Worm (Caenorhabditis elegans) whole organism, L2 larva: ENCODE results near the gene T05C7.9.

Experiments used
- C34F6.9 ChIP-seq: fragments of 150-350 bp; optimal IDR thresholded peaks from 2 replicates; lab custom pipeline; 2014; ENCODE audit warnings: missing biosample characterization, missing genetic modification characterization
- F13H6.1 ChIP-seq: sonication (generic microtip); optimal IDR thresholded peaks from 2 replicates; lab custom pipeline; 2016; ENCODE audit warnings: missing genetic modification characterization, missing compliant biosample characterization
- Y55F3AM.14 ChIP-seq: fragments of 200-800 bp; sonication (Bioruptor generic); optimal IDR thresholded peaks from 2 replicates; lab custom pipeline; 2018; ENCODE audit warnings: mild to moderate bottlenecking, missing genetic modification characterization, missing compliant biosample characterization
- alr-1 ChIP-seq: fragments of 150-350 bp; optimal IDR thresholded peaks from 2 replicates; lab custom pipeline; 2014; ENCODE audit warnings: missing biosample characterization, missing genetic modification characterization
- aly-2 ChIP-seq: fragments of 150-350 bp; optimal IDR thresholded peaks from 2 replicates; lab custom pipeline; 2014; ENCODE audit warnings: missing biosample characterization, missing genetic modification characterization
- ama-1 ChIP-seq: fragments of 150-350 bp; optimal IDR thresholded peaks from 2 replicates; lab custom pipeline; 2018; ENCODE audit warnings: inconsistent platforms
- blmp-1 ChIP-seq: sonication (generic microtip); optimal IDR thresholded peaks from 2 replicates; lab custom pipeline; 2017; ENCODE audit warnings: missing genetic modification characterization, mild to moderate bottlenecking, missing compliant biosample characterization, antibody characterized with exemption, moderate library complexity; ENCODE audit not compliant: insufficient read depth
- ceh-16 ChIP-seq: fragments of 150-350 bp; optimal IDR thresholded peaks from 2 replicates; lab custom pipeline; 2014; ENCODE audit warnings: missing biosample characterization, missing genetic modification characterization
- ceh-82 ChIP-seq: fragments of 150-350 bp; optimal IDR thresholded peaks from 2 replicates; lab custom pipeline; 2014; ENCODE audit warnings: missing biosample characterization, missing genetic modification characterization
- crh-2 ChIP-seq: sonication (generic microtip); optimal IDR thresholded peaks from 2 replicates; lab custom pipeline; 2017; ENCODE audit warnings: missing biosample characterization, missing genetic modification characterization
- egl-27 ChIP-seq: sonication (generic microtip); optimal IDR thresholded peaks from 3 replicates; lab custom pipeline; 2017; ENCODE audit warnings: missing biosample characterization, missing genetic modification reagents, missing genetic modification characterization
- elt-3 ChIP-seq: sonication (generic microtip); optimal IDR thresholded peaks from 2 replicates; lab custom pipeline; 2017; ENCODE audit warnings: missing biosample characterization, missing genetic modification characterization
- fos-1 ChIP-seq: fragments of 150-350 bp; optimal IDR thresholded peaks from 2 replicates; lab custom pipeline; 2014; ENCODE audit warnings: missing biosample characterization, missing genetic modification characterization
- gmeb-1 ChIP-seq: fragments of 150-350 bp; optimal IDR thresholded peaks from 2 replicates; lab custom pipeline; 2014; ENCODE audit warnings: missing biosample characterization, missing genetic modification characterization
- lin-11 ChIP-seq: fragments of 150-350 bp; sonication (generic microtip); optimal IDR thresholded peaks from 2 replicates; lab custom pipeline; 2014; ENCODE audit warnings: missing biosample characterization, missing genetic modification characterization, inconsistent platforms, mixed read lengths
- lin-13 ChIP-seq: fragments of 150-350 bp; optimal IDR thresholded peaks from 2 replicates; lab custom pipeline; 2014; ENCODE audit warnings: missing biosample characterization, missing genetic modification reagents, missing genetic modification characterization
- lsy-2 ChIP-seq, 2 experiments: fragments of 150-350 bp in 1 of 2; sonication (generic microtip) in 1 of 2; optimal IDR thresholded peaks; 2 replicates each; lab custom pipeline; 2014 to 2017; ENCODE audit warnings: missing biosample characterization in 2 of 2, missing genetic modification characterization in 2 of 2
- mab-5 ChIP-seq: fragments of 150-350 bp; optimal IDR thresholded peaks from 2 replicates; lab custom pipeline; 2014; ENCODE audit warnings: missing biosample characterization, missing genetic modification characterization
- mbf-1 ChIP-seq: sonication (generic microtip); optimal IDR thresholded peaks from 2 replicates; lab custom pipeline; 2017; ENCODE audit warnings: missing biosample characterization, missing genetic modification characterization
- mdl-1 ChIP-seq, 2 experiments: fragments of 150-350 bp in 1 of 2; sonication (generic microtip) in 1 of 2; optimal IDR thresholded peaks; 2 replicates each; lab custom pipeline; 2017; ENCODE audit warnings: missing biosample characterization in 2 of 2, missing genetic modification characterization in 2 of 2
- nhr-10 ChIP-seq: sonication (generic microtip); optimal IDR thresholded peaks from 2 replicates; lab custom pipeline; 2017; ENCODE audit warnings: missing biosample characterization, missing genetic modification characterization
- nhr-11 ChIP-seq: fragments of 150-350 bp; optimal IDR thresholded peaks from 2 replicates; lab custom pipeline; 2014; ENCODE audit warnings: missing biosample characterization, missing genetic modification characterization
- nhr-12 ChIP-seq: fragments of 150-350 bp; optimal IDR thresholded peaks from 2 replicates; lab custom pipeline; 2014; ENCODE audit warnings: missing biosample characterization, missing genetic modification characterization
- nhr-129 ChIP-seq: fragments of 150-350 bp; optimal IDR thresholded peaks from 2 replicates; lab custom pipeline; 2014; ENCODE audit warnings: missing biosample characterization, missing genetic modification characterization
- nhr-21 ChIP-seq: fragments of 150-350 bp; optimal IDR thresholded peaks from 2 replicates; lab custom pipeline; 2014; ENCODE audit warnings: missing biosample characterization, missing genetic modification characterization
- nhr-23 ChIP-seq: fragments of 150-350 bp; optimal IDR thresholded peaks from 2 replicates; lab custom pipeline; 2014; ENCODE audit warnings: missing biosample characterization, missing genetic modification reagents, missing genetic modification characterization
- nhr-25 ChIP-seq: fragments of 150-350 bp; sonication (generic microtip); optimal IDR thresholded peaks from 3 replicates; lab custom pipeline; 2014; ENCODE audit warnings: missing biosample characterization, missing genetic modification characterization
- nhr-77 ChIP-seq: fragments of 150-350 bp; optimal IDR thresholded peaks from 2 replicates; lab custom pipeline; 2014; ENCODE audit warnings: missing biosample characterization, missing genetic modification characterization
- peb-1 ChIP-seq: fragments of 150-350 bp; optimal IDR thresholded peaks from 2 replicates; lab custom pipeline; 2014; ENCODE audit warnings: missing biosample characterization, missing genetic modification characterization
- sem-4 ChIP-seq: fragments of 150-350 bp; optimal IDR thresholded peaks from 2 replicates; lab custom pipeline; 2014; ENCODE audit warnings: missing biosample characterization, missing genetic modification reagents, missing genetic modification characterization
- skn-1 ChIP-seq: sonication (generic microtip); optimal IDR thresholded peaks from 2 replicates; lab custom pipeline; 2017; ENCODE audit warnings: missing biosample characterization, missing genetic modification characterization
- sma-3 ChIP-seq: sonication (generic microtip); optimal IDR thresholded peaks from 2 replicates; lab custom pipeline; 2016; ENCODE audit warnings: missing genetic modification reagents, missing genetic modification characterization, missing compliant biosample characterization
- sma-9 ChIP-seq, 2 experiments: fragments of 150-350 bp in 1 of 2; sonication (generic microtip) in 1 of 2; optimal IDR thresholded peaks; 2 replicates each; lab custom pipeline; 2014 to 2016; ENCODE audit warnings: missing genetic modification characterization in 2 of 2, mild to moderate bottlenecking in 1 of 2, missing biosample characterization in 1 of 2, missing compliant biosample characterization in 1 of 2, missing genetic modification reagents in 1 of 2, moderate library complexity in 1 of 2
- snpc-4 ChIP-seq: fragments of 150-350 bp; optimal IDR thresholded peaks from 2 replicates; lab custom pipeline; 2014; ENCODE audit warnings: missing biosample characterization, missing genetic modification characterization
- unc-39 ChIP-seq: fragments of 150-350 bp; optimal IDR thresholded peaks from 2 replicates; lab custom pipeline; 2014; ENCODE audit warnings: missing biosample characterization, missing genetic modification characterization
- unc-55 ChIP-seq: fragments of 150-350 bp; sonication (generic microtip); optimal IDR thresholded peaks from 3 replicates; lab custom pipeline; 2014; ENCODE audit warnings: missing biosample characterization, missing genetic modification reagents, missing genetic modification characterization
- unc-62 ChIP-seq: fragments of 150-350 bp; optimal IDR thresholded peaks from 2 replicates; lab custom pipeline; 2014; ENCODE audit warnings: missing biosample characterization, missing genetic modification reagents, missing genetic modification characterization
- zag-1 ChIP-seq: fragments of 150-350 bp; optimal IDR thresholded peaks from 2 replicates; lab custom pipeline; 2014; ENCODE audit warnings: missing biosample characterization, missing genetic modification characterization
- ztf-1 ChIP-seq: fragments of 200-800 bp; sonication (Bioruptor generic); conservative IDR thresholded peaks from 2 replicates; pipeline ENCODE4 v1.3.6; 2022; ENCODE audit warnings: missing genetic modification characterization, missing compliant biosample characterization
- ztf-4 ChIP-seq: fragments of 150-350 bp; optimal IDR thresholded peaks from 2 replicates; lab custom pipeline; 2014; ENCODE audit warnings: missing biosample characterization, missing genetic modification characterization

The T05C7.9 gene

ce11 chrIV:77421-77820 lies 1.7 kb upstream of the T05C7.9 start:
- TF ChIP-seq ztf-4 (tag; lab: Kevin White, UChicago) (no peak), nhr-23 (no peak), nhr-10 (tag; lab: Kevin White, UChicago) (no peak), egl-27 (no peak), ceh-82 (tag; lab: Kevin White, UChicago) (no peak)

- TF ChIP-seq elt-3 (tag; lab: Kevin White, UChicago): no peak
- no peak for TF ChIP-seq ztf-1 (GFP tag; lab: Robert Waterston, UW)
- no peak for TF ChIP-seq fos-1 (tag; lab: Kevin White, UChicago)
- no peak for TF ChIP-seq sma-3
- no peak for TF ChIP-seq alr-1 (tag; lab: Kevin White, UChicago)
- no peak for TF ChIP-seq unc-55
- TF ChIP-seq sma-9 (GFP tag; optimal IDR thresholded peaks at IDR 0.05; lab: Kevin White, UChicago): no peak
- no peak for TF ChIP-seq sma-9 (tag; optimal IDR thresholded peaks at IDR 0.05; lab: Kevin White, UChicago)
- TF ChIP-seq ztf-4 (tag; lab: Kevin White, UChicago): no peak
- no peak for TF ChIP-seq lin-13
- no peak for TF ChIP-seq ceh-16
- TF ChIP-seq ceh-82 (tag; lab: Kevin White, UChicago): no peak
- TF ChIP-seq nhr-129: no peak
- no peak for TF ChIP-seq peb-1 (tag; lab: Kevin White, UChicago)
- no peak for TF ChIP-seq nhr-11
- TF ChIP-seq nhr-12 (tag; lab: Kevin White, UChicago): no peak
- TF ChIP-seq nhr-77: no peak
- TF ChIP-seq snpc-4: no peak
- no peak for TF ChIP-seq mab-5 (tag; lab: Kevin White, UChicago)
- no peak for TF ChIP-seq nhr-25 (tag; lab: Kevin White, UChicago)
Observed at ce11 chrIV:78206-78605, 870 bp upstream of the T05C7.9 start.

- TF ChIP-seq aly-2 (tag; lab: Kevin White, UChicago) (no peak), nhr-77 (no peak), Y55F3AM.14 (GFP tag; lab: Kevin White, UChicago) (no peak), nhr-25 (tag; lab: Kevin White, UChicago) (no peak), mbf-1 (tag; lab: Kevin White, UChicago) (no peak), zag-1 (tag; lab: Kevin White, UChicago) (no peak), crh-2 (tag; lab: Kevin White, UChicago) (no peak), nhr-21 (tag; lab: Kevin White, UChicago) (no peak), gmeb-1 (tag; lab: Kevin White, UChicago) (no peak), ztf-4 (tag; lab: Kevin White, UChicago) (no peak), mdl-1 (tag; optimal IDR thresholded peaks at IDR 0.05; lab: Kevin White, UChicago) (no peak), unc-39 (tag; lab: Kevin White, UChicago) (no peak), ama-1 (no peak), unc-62 (GFP tag; lab: Kevin White, UChicago) (no peak)
Observed at ce11 chrIV:80943-81342, 1.9 kb downstream of the T05C7.9 start.

ce11 chrIV:81428-81827 lies 2.4 kb downstream of the T05C7.9 start:
- TF ChIP-seq Y55F3AM.14 (GFP tag; lab: Kevin White, UChicago) (no peak), lin-13 (no peak), blmp-1 (no peak), fos-1 (tag; lab: Kevin White, UChicago) (no peak), lin-11 (tag; lab: Kevin White, UChicago) (no peak), F13H6.1 (tag; lab: Kevin White, UChicago) (no peak), nhr-21 (tag; lab: Kevin White, UChicago) (no peak), sma-9 (GFP tag; optimal IDR thresholded peaks at IDR 0.05; lab: Kevin White, UChicago) (no peak), sma-9 (tag; optimal IDR thresholded peaks at IDR 0.05; lab: Kevin White, UChicago) (no peak), lsy-2 (tag; optimal IDR thresholded peaks at IDR 0.05; lab: Kevin White, UChicago) (no peak), nhr-129 (no peak), ztf-4 (tag; lab: Kevin White, UChicago) (no peak), C34F6.9 (tag; lab: Kevin White, UChicago) (no peak), unc-55 (no peak), ceh-82 (tag; lab: Kevin White, UChicago) (no peak), unc-62 (GFP tag; lab: Kevin White, UChicago) (no peak), nhr-25 (tag; lab: Kevin White, UChicago) (no peak), sem-4 (tag; lab: Kevin White, UChicago) (no peak), skn-1 (tag; lab: Kevin White, UChicago) (no peak), zag-1 (tag; lab: Kevin White, UChicago) (no peak), nhr-12 (tag; lab: Kevin White, UChicago) (no peak)
